Fruit fly (Drosophila melanogaster): Measurements from ENCODE around the gene CG13994.
A peak's percentile ranks its signal among the peaks of the same experiment; 100 is the strongest.

dm6 chr2L:6024345-6024907 is 38.4 kb upstream of the CG13994 start, which contains the start of gene CG9107:
- TF ChIP-seq CTCF (optimal IDR thresholded peaks at IDR 0.05) = peak in 1 of 2 experiments; percentile 37
- TF ChIP-seq CG8478 (optimal IDR thresholded peaks at IDR 0.05) = no peak

Data from S2 (cell line).